Worm (Caenorhabditis elegans) whole organism, late embryonic: ENCODE results near the gene F46G11.4.

ENCODE experiments used
- ama-1 ChIP-seq: fragments of 150-350 bp; optimal IDR thresholded peaks from 2 replicates; lab custom pipeline; 2014
- dmd-4 ChIP-seq: sonication (generic microtip); optimal IDR thresholded peaks from 2 replicates; lab custom pipeline; 2016; ENCODE audit warnings: borderline replicate concordance, missing genetic modification characterization, missing compliant biosample characterization
- hlh-13 ChIP-seq: fragments of 200-800 bp; sonication (Bioruptor generic); optimal IDR thresholded peaks from 2 replicates; lab custom pipeline; 2018; ENCODE audit warnings: mild to moderate bottlenecking, missing genetic modification characterization, missing compliant biosample characterization
- nhr-11 ChIP-seq: fragments of 150-350 bp; optimal IDR thresholded peaks from 2 replicates; lab custom pipeline; 2014; ENCODE audit warnings: missing biosample characterization, missing genetic modification characterization
- pat-9 ChIP-seq: fragments of 200-800 bp; sonication (Bioruptor generic); optimal IDR thresholded peaks from 2 replicates; lab custom pipeline; 2018; ENCODE audit warnings: mild to moderate bottlenecking, missing genetic modification characterization, moderate library complexity, missing compliant biosample characterization

ce11 chrX:5781294-5781693 is 17.3 kb downstream of the F46G11.4 start:
- TF ChIP-seq dmd-4 (no peak), nhr-11 (tag; lab: Kevin White, UChicago) (no peak), ama-1 (lab: Kevin White, UChicago) (no peak), hlh-13 (GFP tag; lab: Kevin White, UChicago) (no peak), pat-9 (tag; lab: Kevin White, UChicago) (no peak)
